Worm (Caenorhabditis elegans): Measurements from ENCODE around the gene rpb-4.
"Not testable (repeated sequence)": the region's sequence is repeated elsewhere in the genome, so short reads cannot be mapped to it uniquely, and the experiment has no call there.

Gene rpb-4

DNA sequence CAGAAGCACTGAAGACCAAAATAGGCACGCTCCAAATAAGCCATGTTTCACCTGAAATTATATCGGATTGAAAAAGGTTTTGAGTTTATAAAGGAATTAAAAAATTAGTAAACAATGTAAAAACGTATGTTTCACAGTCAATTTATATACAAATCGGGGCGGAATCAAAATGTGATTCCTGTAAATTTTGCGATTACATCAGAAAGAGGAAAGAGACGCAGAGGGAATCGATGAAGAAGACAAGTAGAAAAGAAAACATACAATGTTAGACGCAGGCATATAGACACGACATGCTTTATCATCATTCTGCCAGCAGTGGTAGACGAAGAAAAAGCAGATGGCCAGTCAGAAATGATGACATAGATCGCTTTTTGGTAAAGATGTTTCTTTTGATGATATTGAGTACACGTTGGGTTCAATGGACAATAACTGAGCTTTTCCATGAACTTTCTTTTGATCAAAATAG, 10.3 kb upstream of the rpb-4 start, which contains the start of gene msra-1:
Gene msra-1, minus strand, starts transcription at position 51 of the 466 bp plus-strand sequence.
- peak; percentile 35 for TF ChIP-seq dve-1 (tag; optimal IDR thresholded peaks at IDR 0.05)
- TF ChIP-seq ahr-1 (tag; optimal IDR thresholded peaks at IDR 0.05), result no peak
- TF ChIP-seq ceh-6 (GFP tag; optimal IDR thresholded peaks at IDR 0.05), result no peak
- no peak for TF ChIP-seq tbx-7 (tag; optimal IDR thresholded peaks at IDR 0.05)
- no peak for TF ChIP-seq ceh-45 (GFP tag; IDR thresholded peaks at IDR 0.05)
- no peak for TF ChIP-seq elt-2 (tag; optimal IDR thresholded peaks at IDR 0.05)
- TF ChIP-seq unc-55 (GFP tag; optimal IDR thresholded peaks at IDR 0.05), result peak; percentile 90
- TF ChIP-seq ceh-24 (tag; optimal IDR thresholded peaks at IDR 0.05), result no peak
- TF ChIP-seq pha-2 (tag; optimal IDR thresholded peaks at IDR 0.05), result no peak

DNA sequence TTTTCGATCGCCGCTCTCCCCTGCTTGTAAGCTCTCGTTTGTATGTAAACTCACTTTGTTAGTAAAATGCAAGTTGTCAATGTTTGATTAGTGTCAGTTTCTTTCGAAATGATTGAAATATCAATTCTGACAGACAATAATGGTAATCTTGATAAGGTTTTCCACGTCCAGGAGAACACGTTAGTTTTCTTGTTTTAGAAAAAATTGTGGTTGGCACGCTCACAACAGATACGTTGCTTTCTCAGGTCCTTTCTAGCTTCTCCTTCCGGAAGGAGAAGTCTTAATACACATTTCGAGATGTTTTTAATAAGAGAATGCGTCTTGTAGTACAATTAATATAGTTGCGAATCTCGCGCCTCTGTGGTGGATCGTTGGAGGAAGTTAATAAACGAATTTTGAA, 5.5 kb upstream of the rpb-4 start, which contains the start of gene F43E2.6:
Gene F43E2.6, minus strand, starts transcription at position 101 of the 400 bp plus-strand sequence.
- TF ChIP-seq pax-1 (tag; optimal IDR thresholded peaks at IDR 0.05) (no peak), sox-4 (tag; optimal IDR thresholded peaks at IDR 0.05) (no peak), ceh-9 (tag; optimal IDR thresholded peaks at IDR 0.05) (no peak)

DNA sequence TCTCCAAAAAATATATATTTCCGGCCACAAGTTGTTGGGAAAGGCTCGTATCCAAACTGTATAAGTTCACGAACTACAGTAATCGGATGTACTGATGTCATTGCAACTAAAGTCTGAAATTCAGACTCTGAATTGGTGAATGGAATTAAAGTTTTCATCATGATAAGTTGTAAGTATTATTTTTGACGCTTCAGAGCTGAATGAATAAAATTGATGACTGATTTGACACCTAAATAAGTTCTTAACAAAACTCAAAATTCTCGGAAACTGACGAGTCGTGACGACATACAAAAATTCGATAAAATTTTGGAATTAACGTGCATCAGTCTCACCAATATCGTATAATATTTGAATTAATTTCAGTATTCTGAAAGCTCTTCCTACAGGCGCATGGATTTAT, 4.1 kb upstream of the rpb-4 start, which contains the start of gene F43E2.11:
Gene F43E2.11, minus strand, starts transcription at position 101 of the 400 bp plus-strand sequence.
- TF ChIP-seq ama-1 (optimal IDR thresholded peaks at IDR 0.05); ahr-1 (tag; optimal IDR thresholded peaks at IDR 0.05); pag-3 (tag; optimal IDR thresholded peaks at IDR 0.05; ENCODE audit: borderline replicate concordance): not testable (repeated sequence)

DNA sequence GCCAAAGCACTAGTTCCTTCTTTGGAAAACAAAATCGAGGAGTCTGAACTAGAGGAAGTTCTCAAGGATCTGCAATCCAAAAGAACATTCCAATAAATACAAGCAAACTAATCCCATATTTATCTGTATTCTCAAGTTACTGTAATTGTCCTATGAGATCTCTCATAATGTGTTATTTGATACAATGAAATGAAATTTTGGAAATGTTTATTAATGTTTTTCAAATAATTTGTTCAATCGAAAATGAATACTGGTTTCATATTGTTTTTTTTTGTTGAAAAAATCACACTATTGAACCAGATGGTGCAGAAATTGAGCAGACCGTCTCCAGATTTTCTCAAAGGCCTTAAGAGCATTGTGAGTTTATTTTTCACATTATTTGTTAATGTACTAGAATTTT, 685 bp downstream of the rpb-4 start, which contains the start of gene F43E2.1:
Gene F43E2.1, plus strand, starts transcription at position 301 of the 400 bp plus-strand sequence.
- TF ChIP-seq che-1 (tag; optimal IDR thresholded peaks at IDR 0.05), result no peak
- no peak for TF ChIP-seq sdc-2 (tag; optimal IDR thresholded peaks at IDR 0.05)
- TF ChIP-seq nfya-1 (tag; optimal IDR thresholded peaks at IDR 0.05), result no peak
- no peak for TF ChIP-seq pag-3 (tag; optimal IDR thresholded peaks at IDR 0.05; ENCODE audit: borderline replicate concordance)
- no peak for TF ChIP-seq lim-6 (tag; optimal IDR thresholded peaks at IDR 0.05)
- no peak for TF ChIP-seq elt-4 (tag; optimal IDR thresholded peaks at IDR 0.05)
- no peak for TF ChIP-seq ceh-30 (tag; optimal IDR thresholded peaks at IDR 0.05)
- no peak for TF ChIP-seq zip-5 (tag; optimal IDR thresholded peaks at IDR 0.05)
- no peak for TF ChIP-seq ceh-19 (GFP tag; optimal IDR thresholded peaks at IDR 0.05)
- no peak for TF ChIP-seq syd-9 (tag; optimal IDR thresholded peaks at IDR 0.05)
- TF ChIP-seq C38D4.7 (GFP tag; optimal IDR thresholded peaks at IDR 0.05), result no peak
- no peak for TF ChIP-seq ztf-16 (tag; optimal IDR thresholded peaks at IDR 0.05)
- no peak for TF ChIP-seq unc-86 (tag; optimal IDR thresholded peaks at IDR 0.05)
- no peak for TF ChIP-seq mec-3 (tag; optimal IDR thresholded peaks at IDR 0.05; ENCODE audit: borderline replicate concordance)
- no peak for TF ChIP-seq npax-4 (tag; optimal IDR thresholded peaks at IDR 0.05)
- TF ChIP-seq ceh-6 (GFP tag; optimal IDR thresholded peaks at IDR 0.05), result no peak
- TF ChIP-seq dve-1 (tag; optimal IDR thresholded peaks at IDR 0.05), result no peak
- no peak for TF ChIP-seq ceh-22 (tag; optimal IDR thresholded peaks at IDR 0.05)
- no peak for TF ChIP-seq fkh-10 (GFP tag; optimal IDR thresholded peaks at IDR 0.05)

DNA sequence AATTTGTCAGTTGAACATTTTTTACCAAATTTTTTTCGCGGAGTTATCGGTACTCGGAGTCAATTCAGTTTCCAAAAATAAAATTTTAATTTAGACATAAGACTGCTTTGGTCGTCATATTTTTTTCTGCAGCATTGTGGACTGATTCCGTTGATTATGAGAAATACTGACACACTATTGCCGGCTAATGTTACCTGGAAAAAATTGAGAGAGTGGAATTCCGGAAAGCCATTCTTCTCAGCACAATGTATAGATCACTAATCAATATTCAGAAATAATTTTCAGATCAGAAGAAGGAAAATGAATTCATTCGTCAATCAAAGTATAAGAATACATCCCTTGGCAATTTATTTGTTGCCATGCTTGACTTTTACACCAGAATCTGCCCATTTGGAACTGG, 4.7 kb downstream of the rpb-4 start, which contains the start of gene C07D10.6:
Gene C07D10.6, plus strand, starts transcription at position 301 of the 400 bp plus-strand sequence.
- no peak for TF ChIP-seq hlh-8 (tag; optimal IDR thresholded peaks at IDR 0.05)
- TF ChIP-seq ets-4 (tag; optimal IDR thresholded peaks at IDR 0.05), result no peak

DNA sequence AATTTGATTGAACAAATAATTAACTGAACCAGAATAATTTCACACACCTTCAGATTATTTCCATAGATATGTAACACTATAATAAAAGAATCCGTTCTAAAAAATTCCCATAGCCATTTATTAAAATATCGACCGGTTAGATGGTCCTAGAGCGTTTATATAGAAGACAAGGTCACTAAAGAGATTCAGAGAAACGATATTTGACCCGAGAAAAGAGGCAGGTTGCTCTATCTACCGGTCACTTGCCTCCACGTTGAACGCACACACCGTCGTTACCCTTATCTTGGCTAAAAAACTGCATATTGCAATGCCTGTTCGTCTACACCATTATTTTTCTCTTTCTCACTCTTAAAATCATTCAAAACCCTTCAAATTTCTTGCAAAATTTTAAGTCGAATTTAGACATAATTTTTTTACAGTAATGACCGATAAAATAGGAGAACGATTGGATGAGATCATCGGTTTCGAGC, 6.9 kb downstream of the rpb-4 start, which contains the start of gene C07D10.5:
Gene C07D10.5, plus strand, starts transcription at position 420 of the 470 bp plus-strand sequence.
- no peak for TF ChIP-seq ets-4 (tag; optimal IDR thresholded peaks at IDR 0.05)
- no peak for TF ChIP-seq lim-6 (tag; optimal IDR thresholded peaks at IDR 0.05)
- no peak for TF ChIP-seq ceh-19 (GFP tag; optimal IDR thresholded peaks at IDR 0.05)
- no peak for TF ChIP-seq pha-4 (tag; optimal IDR thresholded peaks at IDR 0.05)
- no peak for TF ChIP-seq nhr-232 (tag; optimal IDR thresholded peaks at IDR 0.05)
- no peak for TF ChIP-seq zip-5 (tag; optimal IDR thresholded peaks at IDR 0.05)
- TF ChIP-seq odd-2 (tag; optimal IDR thresholded peaks at IDR 0.05), result no peak
- no peak for TF ChIP-seq ceh-9 (tag; optimal IDR thresholded peaks at IDR 0.05)
- no peak for TF ChIP-seq unc-42 (tag; optimal IDR thresholded peaks at IDR 0.05)
- TF ChIP-seq ztf-16 (tag; optimal IDR thresholded peaks at IDR 0.05), result no peak
- TF ChIP-seq pros-1 (tag; optimal IDR thresholded peaks at IDR 0.05), result no peak
- no peak for TF ChIP-seq sox-4 (tag; optimal IDR thresholded peaks at IDR 0.05)
- TF ChIP-seq ceh-45 (GFP tag; IDR thresholded peaks at IDR 0.05), result no peak
- TF ChIP-seq madf-2 (tag; optimal IDR thresholded peaks at IDR 0.05), result no peak
